Worm (Caenorhabditis elegans) whole organism, midembryonic: Measurements from ENCODE around the gene str-151.

Experiments
- T22C8.4 ChIP-seq: fragments of 200-800 bp; sonication (Bioruptor generic); IDR thresholded peaks from 2 replicates; pipeline ENCODE4 v1.3.6; 2022; ENCODE audit warnings: missing genetic modification characterization, missing compliant biosample characterization
- cog-1 ChIP-seq: sonication (generic microtip); optimal IDR thresholded peaks from 2 replicates; lab custom pipeline; 2016; ENCODE audit warnings: missing genetic modification characterization, missing compliant biosample characterization
- flt-1 ChIP-seq: fragments of 200-800 bp; sonication (Bioruptor generic); IDR thresholded peaks from 2 replicates; pipeline ENCODE4 v1.3.6; 2022; ENCODE audit warnings: missing genetic modification characterization, missing compliant biosample characterization
- klf-2 ChIP-seq: fragments of 200-800 bp; sonication (Bioruptor generic); conservative IDR thresholded peaks from 2 replicates; pipeline ENCODE4 v1.3.6; 2022; ENCODE audit warnings: missing genetic modification reagents, missing genetic modification characterization, missing compliant biosample characterization
- med-1 ChIP-seq: sonication (generic microtip); optimal IDR thresholded peaks from 2 replicates; lab custom pipeline; 2017; ENCODE audit warnings: missing genetic modification characterization, mild to moderate bottlenecking, missing compliant biosample characterization, antibody characterized with exemption, missing genetic modification reagents; ENCODE audit not compliant: insufficient read depth
- ref-1 ChIP-seq: fragments of 200-800 bp; sonication (Bioruptor generic); conservative IDR thresholded peaks from 2 replicates; pipeline ENCODE4 v1.3.6; 2022; ENCODE audit warnings: missing genetic modification reagents, missing genetic modification characterization, missing compliant biosample characterization
- tab-1 ChIP-seq: fragments of 200-800 bp; sonication (Bioruptor generic); IDR thresholded peaks from 2 replicates; pipeline ENCODE4 v1.3.6; 2022; ENCODE audit warnings: missing genetic modification characterization, missing compliant biosample characterization
- ztf-23 ChIP-seq: fragments of 200-800 bp; sonication (Bioruptor generic); IDR thresholded peaks from 2 replicates; pipeline ENCODE4 v1.3.6; 2022; ENCODE audit warnings: missing genetic modification reagents, missing genetic modification characterization, missing compliant biosample characterization
- ztf-29 ChIP-seq: fragments of 200-800 bp; sonication (Bioruptor generic); IDR thresholded peaks from 2 replicates; pipeline ENCODE4 v1.3.6; 2022; ENCODE audit warnings: missing genetic modification reagents, missing genetic modification characterization, missing compliant biosample characterization

DNA sequence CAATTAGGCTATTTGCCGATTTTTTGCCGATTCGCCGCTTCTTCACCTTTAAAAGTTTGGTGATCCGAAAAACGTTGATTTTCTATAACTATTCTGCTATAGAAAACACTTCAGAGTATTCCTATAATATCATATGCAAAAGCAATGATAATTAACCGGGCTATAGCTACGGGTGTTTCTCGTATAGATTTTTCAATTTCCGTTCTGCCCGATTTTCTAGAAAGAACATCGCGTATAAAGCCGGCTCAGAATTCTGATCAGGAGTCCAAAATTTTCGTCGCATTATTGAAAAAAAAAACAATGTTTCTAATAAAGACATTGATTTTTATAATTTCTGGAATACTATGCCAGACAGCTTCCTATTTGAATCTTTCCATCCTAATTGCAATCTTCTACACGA is 25.3 kb upstream of the str-151 start, which contains the start of gene srbc-65:
- TF ChIP-seq ztf-23 (GFP tag; lab: Robert Waterston, UW) (no peak), T22C8.4 (GFP tag; lab: Robert Waterston, UW) (no peak), flt-1 (GFP tag; lab: Robert Waterston, UW) (no peak), klf-2 (GFP tag; lab: Robert Waterston, UW) (no peak), cog-1 (tag; lab: Kevin White, UChicago) (no peak), ztf-29 (no peak), tab-1 (no peak), ref-1 (GFP tag; lab: Robert Waterston, UW) (no peak), med-1 (GFP tag; lab: Kevin White, UChicago) (no peak)
